In the genomic region with DNA sequence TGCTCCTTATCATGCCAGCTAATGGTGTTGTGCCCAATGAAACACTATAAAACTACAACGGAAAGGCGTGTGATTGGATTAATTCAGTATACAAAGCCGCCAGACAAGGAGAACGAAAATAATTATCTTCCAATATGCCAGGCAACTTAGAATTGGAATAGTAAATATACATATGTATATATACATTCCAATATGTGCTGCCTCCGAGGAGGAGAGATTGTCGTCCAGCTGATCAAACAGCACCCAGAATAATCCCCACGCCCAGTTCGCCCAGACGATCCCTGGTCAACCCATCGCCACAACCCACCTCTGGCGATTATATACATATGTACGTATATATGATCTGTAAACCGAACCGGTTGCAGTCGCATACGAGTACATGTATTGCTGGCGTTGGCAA, we compare ENCODE assay signal across 2 fruit fly cellular contexts.
TF ChIP-seq lines count a peak whose summit lies in the region.

No protein-coding gene starts in this region.

- no peak for TF ChIP-seq CTCF in whole organism, embryonic (GFP tag; optimal IDR thresholded peaks at IDR 0.05; lab: Kevin White, UChicago)

TF ChIP-seq in whole organism, embryonic, 481 proteins besides CTCF, POLR2A, EP300 and RAD21 (continues in another document):
- TF ChIP-seq Sox100B (GFP tag; optimal IDR thresholded peaks at IDR 0.05; lab: Kevin White, UChicago) = no peak
- no peak for TF ChIP-seq MESR4 (GFP tag; optimal IDR thresholded peaks at IDR 0.05; lab: Kevin White, UChicago)
- TF ChIP-seq CG10654 (GFP tag; optimal IDR thresholded peaks at IDR 0.05; lab: Kevin White, UChicago) = no peak
- no peak for TF ChIP-seq Stat92E (GFP tag; optimal IDR thresholded peaks at IDR 0.05; lab: Kevin White, UChicago)
- no peak for TF ChIP-seq Dbx (GFP tag; IDR thresholded peaks at IDR 0.05; lab: Robert Waterston, UW)
- TF ChIP-seq CG14710 (tag; optimal IDR thresholded peaks at IDR 0.05; lab: Kevin White, UChicago) = peak; percentile 8
- peak; percentile 69 for TF ChIP-seq fd64A (GFP tag; optimal IDR thresholded peaks at IDR 0.05; lab: Kevin White, UChicago)
- TF ChIP-seq emc (GFP tag; optimal IDR thresholded peaks at IDR 0.05; lab: Kevin White, UChicago) = no peak
- no peak for TF ChIP-seq CG4282 (GFP tag; optimal IDR thresholded peaks at IDR 0.05; lab: Kevin White, UChicago)
- TF ChIP-seq tap (tag; optimal IDR thresholded peaks at IDR 0.05; lab: Kevin White, UChicago) = no peak
- no peak for TF ChIP-seq ham (GFP tag; IDR thresholded peaks at IDR 0.05; lab: Robert Waterston, UW)
- TF ChIP-seq dmrt11E (tag; optimal IDR thresholded peaks at IDR 0.05; lab: Kevin White, UChicago) = peak; percentile 27
- TF ChIP-seq CG31224 (GFP tag; IDR thresholded peaks at IDR 0.05; lab: Robert Waterston, UW) = no peak
- TF ChIP-seq CG33557 (GFP tag; optimal IDR thresholded peaks at IDR 0.05; lab: Kevin White, UChicago) = peak; percentile 49
- no peak for TF ChIP-seq esg (GFP tag; conservative IDR thresholded peaks at IDR 0.05; lab: Robert Waterston, UW)
- no peak for TF ChIP-seq CG10147 (GFP tag; optimal IDR thresholded peaks at IDR 0.05; lab: Kevin White, UChicago)
- TF ChIP-seq bab2 (GFP tag; optimal IDR thresholded peaks at IDR 0.05; lab: Kevin White, UChicago) = no peak
- no peak for TF ChIP-seq CG6765 (GFP tag; optimal IDR thresholded peaks at IDR 0.05; lab: Kevin White, UChicago)
- 0 out of 2 replicates have a peak, but pooled peaks have one; percentile 17 for TF ChIP-seq seq (GFP tag; IDR thresholded peaks at IDR 0.05; lab: Robert Waterston, UW)
- TF ChIP-seq D (optimal IDR thresholded peaks at IDR 0.05; lab: Kevin White, UChicago) = no peak
- peak; percentile 22 for TF ChIP-seq D (GFP tag; optimal IDR thresholded peaks at IDR 0.05; lab: Kevin White, UChicago)
- TF ChIP-seq Hmx (GFP tag; optimal IDR thresholded peaks at IDR 0.05; lab: Kevin White, UChicago) = no peak
- no peak for TF ChIP-seq br (optimal IDR thresholded peaks at IDR 0.05; lab: Kevin White, UChicago)
- no peak for TF ChIP-seq maf-S (GFP tag; optimal IDR thresholded peaks at IDR 0.05; lab: Kevin White, UChicago)
- no peak for TF ChIP-seq yki (optimal IDR thresholded peaks at IDR 0.05; lab: Kevin White, UChicago)
- TF ChIP-seq CG15601 (tag; optimal IDR thresholded peaks at IDR 0.05; lab: Kevin White, UChicago) = peak; percentile 27
- TF ChIP-seq exex (tag; optimal IDR thresholded peaks at IDR 0.05; lab: Kevin White, UChicago) = peak; percentile 11
- peak; percentile 9 for TF ChIP-seq CG7987 (GFP tag; optimal IDR thresholded peaks at IDR 0.05; lab: Kevin White, UChicago)
- no peak for TF ChIP-seq zen (tag; optimal IDR thresholded peaks at IDR 0.05; lab: Kevin White, UChicago)
- TF ChIP-seq CG15696 (tag; optimal IDR thresholded peaks at IDR 0.05; lab: Kevin White, UChicago) = peak; percentile 36
- TF ChIP-seq CG12219 (GFP tag; optimal IDR thresholded peaks at IDR 0.05; lab: Kevin White, UChicago) = no peak
- TF ChIP-seq CG2712 (tag; optimal IDR thresholded peaks at IDR 0.05; lab: Kevin White, UChicago) = no peak
- TF ChIP-seq CG1529 (GFP tag; optimal IDR thresholded peaks at IDR 0.05; lab: Kevin White, UChicago) = peak; percentile 35
- peak; percentile 39 for TF ChIP-seq Asciz (GFP tag; optimal IDR thresholded peaks at IDR 0.05; lab: Kevin White, UChicago)
- no peak for TF ChIP-seq Sry-δ (GFP tag; optimal IDR thresholded peaks at IDR 0.05; lab: Kevin White, UChicago)
- no peak for TF ChIP-seq PHDP (tag; optimal IDR thresholded peaks at IDR 0.05; lab: Kevin White, UChicago)
- no peak for TF ChIP-seq CG9817 (tag; optimal IDR thresholded peaks at IDR 0.05; lab: Kevin White, UChicago)
- TF ChIP-seq HLH4C (GFP tag; IDR thresholded peaks at IDR 0.05; lab: Robert Waterston, UW; ENCODE audit: partially characterized antibody) = no peak
- no peak for TF ChIP-seq vnd (GFP tag; IDR thresholded peaks at IDR 0.05; lab: Robert Waterston, UW; ENCODE audit: partially characterized antibody)
- peak; percentile 6 for TF ChIP-seq CG8359 (GFP tag; optimal IDR thresholded peaks at IDR 0.05; lab: Kevin White, UChicago; ENCODE audit: borderline replicate concordance)
- no peak for TF ChIP-seq CG13424 (tag; optimal IDR thresholded peaks at IDR 0.05; lab: Kevin White, UChicago)
- 0 out of 2 replicates have a peak, but pooled peaks have one; percentile 42 for TF ChIP-seq ara (GFP tag; IDR thresholded peaks at IDR 0.05; lab: Robert Waterston, UW)
- TF ChIP-seq ewg (GFP tag; optimal IDR thresholded peaks at IDR 0.05; lab: Kevin White, UChicago) = no peak
- no peak for TF ChIP-seq CG18619 (GFP tag; optimal IDR thresholded peaks at IDR 0.05; lab: Kevin White, UChicago)

TF ChIP-seq in whole organism, prepupa, 60 proteins besides CTCF, POLR2A, EP300 and RAD21:
- no peak for TF ChIP-seq ss (GFP tag; optimal IDR thresholded peaks at IDR 0.05; lab: Kevin White, UChicago)
- TF ChIP-seq Hr38 (GFP tag; optimal IDR thresholded peaks at IDR 0.05; lab: Kevin White, UChicago) = no peak
- no peak for TF ChIP-seq Blimp-1 (GFP tag; optimal IDR thresholded peaks at IDR 0.05; lab: Kevin White, UChicago)
- TF ChIP-seq Eip93F (GFP tag; optimal IDR thresholded peaks at IDR 0.05; lab: Kevin White, UChicago) = no peak
- no peak for TF ChIP-seq CG31627 (GFP tag; optimal IDR thresholded peaks at IDR 0.05; lab: Kevin White, UChicago)
- no peak for TF ChIP-seq CG8319 (GFP tag; optimal IDR thresholded peaks at IDR 0.05; lab: Kevin White, UChicago)
- TF ChIP-seq fkh (GFP tag; optimal IDR thresholded peaks at IDR 0.05; lab: Kevin White, UChicago) = peak; percentile 58
